Worm (Caenorhabditis elegans) whole organism, late embryonic: ENCODE results near the gene F20H11.1.

Source experiments
- C08G9.2 ChIP-seq: sonication (generic microtip); optimal IDR thresholded peaks from 2 replicates; lab custom pipeline; 2016; ENCODE audit warnings: mild to moderate bottlenecking, missing genetic modification characterization, moderate library complexity, missing compliant biosample characterization
- F13H6.1 ChIP-seq: sonication (generic microtip); optimal IDR thresholded peaks from 2 replicates; lab custom pipeline; 2016; ENCODE audit warnings: missing genetic modification characterization, missing compliant biosample characterization
- T23F11.4 ChIP-seq: fragments of 200-800 bp; sonication (Bioruptor generic); optimal IDR thresholded peaks from 2 replicates; lab custom pipeline; 2018; ENCODE audit warnings: mild to moderate bottlenecking, missing genetic modification characterization, missing compliant biosample characterization
- Y22D7AL.16 ChIP-seq: sonication (generic microtip); optimal IDR thresholded peaks from 2 replicates; lab custom pipeline; 2016; ENCODE audit warnings: missing genetic modification characterization, missing compliant biosample characterization
- ahr-1 ChIP-seq: sonication (generic microtip); optimal IDR thresholded peaks from 2 replicates; lab custom pipeline; 2016; ENCODE audit warnings: missing genetic modification characterization, missing compliant biosample characterization
- ama-1 ChIP-seq: fragments of 150-350 bp; optimal IDR thresholded peaks from 2 replicates; lab custom pipeline; 2014
- ceh-14 ChIP-seq: sonication (generic microtip); optimal IDR thresholded peaks from 2 replicates; lab custom pipeline; 2016; ENCODE audit warnings: missing genotype, missing genetic modification characterization, missing compliant biosample characterization
- ceh-18 ChIP-seq: sonication (generic microtip); optimal IDR thresholded peaks from 2 replicates; lab custom pipeline; 2016; ENCODE audit warnings: missing genetic modification characterization, missing compliant biosample characterization
- ceh-2 ChIP-seq: sonication (generic microtip); optimal IDR thresholded peaks from 2 replicates; lab custom pipeline; 2016; ENCODE audit warnings: missing genotype, missing genetic modification characterization, missing compliant biosample characterization
- ceh-22 ChIP-seq: sonication (generic microtip); optimal IDR thresholded peaks from 2 replicates; lab custom pipeline; 2017; ENCODE audit warnings: missing biosample characterization, missing genetic modification characterization
- ceh-24 ChIP-seq: sonication (generic microtip); optimal IDR thresholded peaks from 2 replicates; lab custom pipeline; 2016; ENCODE audit warnings: mild to moderate bottlenecking, missing genetic modification characterization, missing compliant biosample characterization
- ceh-30 ChIP-seq: fragments of 150-350 bp; optimal IDR thresholded peaks from 2 replicates; lab custom pipeline; 2014; ENCODE audit warnings: missing biosample characterization, missing genetic modification characterization
- ceh-31 ChIP-seq: sonication (generic microtip); optimal IDR thresholded peaks from 2 replicates; lab custom pipeline; 2016; ENCODE audit warnings: missing genetic modification characterization, missing compliant biosample characterization
- ceh-45 ChIP-seq: fragments of 200-800 bp; sonication (Bioruptor generic); IDR thresholded peaks from 2 replicates; pipeline ENCODE4 v1.3.6; 2022; ENCODE audit warnings: missing genetic modification reagents, missing genetic modification characterization, missing compliant biosample characterization
- ceh-48 ChIP-seq: sonication (generic microtip); optimal IDR thresholded peaks from 2 replicates; lab custom pipeline; 2016; ENCODE audit warnings: missing genetic modification characterization, inconsistent platforms, missing compliant biosample characterization
- ceh-6 ChIP-seq: fragments of 200-800 bp; sonication (Bioruptor generic); optimal IDR thresholded peaks from 2 replicates; lab custom pipeline; 2018; ENCODE audit warnings: mild to moderate bottlenecking, missing genetic modification characterization, missing compliant biosample characterization
- ceh-9 ChIP-seq: sonication (generic microtip); optimal IDR thresholded peaks from 2 replicates; lab custom pipeline; 2016; ENCODE audit warnings: mild to moderate bottlenecking, missing genetic modification characterization, inconsistent platforms, missing compliant biosample characterization
- che-1 ChIP-seq: sonication (generic microtip); optimal IDR thresholded peaks from 2 replicates; lab custom pipeline; 2016; ENCODE audit warnings: mild to moderate bottlenecking, missing genetic modification characterization, missing compliant biosample characterization
- elt-2 ChIP-seq: sonication (generic microtip); optimal IDR thresholded peaks from 2 replicates; lab custom pipeline; 2016; ENCODE audit warnings: missing genetic modification reagents, missing genetic modification characterization, missing compliant biosample characterization
- elt-4 ChIP-seq: sonication (generic microtip); optimal IDR thresholded peaks from 2 replicates; lab custom pipeline; 2016; ENCODE audit warnings: missing genetic modification characterization, missing compliant biosample characterization
- ets-4 ChIP-seq: sonication (generic microtip); optimal IDR thresholded peaks from 2 replicates; lab custom pipeline; 2016; ENCODE audit warnings: missing genetic modification characterization, missing compliant biosample characterization
- fax-1 ChIP-seq: sonication (generic microtip); optimal IDR thresholded peaks from 2 replicates; lab custom pipeline; 2016; ENCODE audit warnings: missing genotype, missing genetic modification characterization, missing compliant biosample characterization
- fkh-10 ChIP-seq: fragments of 150-350 bp; optimal IDR thresholded peaks from 2 replicates; lab custom pipeline; 2014; ENCODE audit warnings: missing biosample characterization, missing genetic modification reagents, missing genetic modification characterization
- fkh-6 ChIP-seq: sonication (generic microtip); optimal IDR thresholded peaks from 2 replicates; lab custom pipeline; 2016; ENCODE audit warnings: missing genetic modification characterization, missing compliant biosample characterization
- gmeb-2 ChIP-seq: sonication (generic microtip); optimal IDR thresholded peaks from 2 replicates; lab custom pipeline; 2016; ENCODE audit warnings: missing genetic modification characterization, inconsistent platforms, missing compliant biosample characterization
- hlh-15 ChIP-seq: sonication (generic microtip); optimal IDR thresholded peaks from 2 replicates; lab custom pipeline; 2016; ENCODE audit warnings: missing genetic modification characterization, missing compliant biosample characterization
- hlh-6 ChIP-seq: sonication (generic microtip); optimal IDR thresholded peaks from 2 replicates; lab custom pipeline; 2016; ENCODE audit warnings: missing genotype, missing genetic modification characterization, missing compliant biosample characterization
- lim-6 ChIP-seq: sonication (generic microtip); optimal IDR thresholded peaks from 2 replicates; lab custom pipeline; 2016; ENCODE audit warnings: missing genetic modification characterization, missing compliant biosample characterization
- lin-11 ChIP-seq: fragments of 200-800 bp; sonication (Bioruptor generic); optimal IDR thresholded peaks from 2 replicates; lab custom pipeline; 2018; ENCODE audit warnings: mild to moderate bottlenecking, missing genetic modification characterization, missing compliant biosample characterization
- madf-2 ChIP-seq: sonication (generic microtip); optimal IDR thresholded peaks from 2 replicates; lab custom pipeline; 2017; ENCODE audit warnings: missing genetic modification characterization, missing compliant biosample characterization
- mec-3 ChIP-seq: sonication (generic microtip); optimal IDR thresholded peaks from 2 replicates; lab custom pipeline; 2016; ENCODE audit warnings: borderline replicate concordance, missing genetic modification characterization, missing compliant biosample characterization
- nfya-1 ChIP-seq: sonication (generic microtip); optimal IDR thresholded peaks from 2 replicates; lab custom pipeline; 2017; ENCODE audit warnings: missing genetic modification characterization, mild to moderate bottlenecking, missing compliant biosample characterization, antibody characterized with exemption, moderate library complexity
- nhr-11 ChIP-seq: fragments of 150-350 bp; optimal IDR thresholded peaks from 2 replicates; lab custom pipeline; 2014; ENCODE audit warnings: missing biosample characterization, missing genetic modification characterization
- odd-2 ChIP-seq: sonication (generic microtip); optimal IDR thresholded peaks from 2 replicates; lab custom pipeline; 2017; ENCODE audit warnings: antibody characterized with exemption, mild to moderate bottlenecking, missing genetic modification characterization, missing compliant biosample characterization
- pax-1 ChIP-seq: fragments of 150-350 bp; optimal IDR thresholded peaks from 2 replicates; lab custom pipeline; 2014; ENCODE audit warnings: missing biosample characterization, missing genetic modification characterization
- pha-2 ChIP-seq: sonication (generic microtip); optimal IDR thresholded peaks from 2 replicates; lab custom pipeline; 2017; ENCODE audit warnings: mild to moderate bottlenecking, missing genetic modification characterization, missing compliant biosample characterization
- pqm-1 ChIP-seq: sonication (generic microtip); optimal IDR thresholded peaks from 2 replicates; lab custom pipeline; 2016; ENCODE audit warnings: missing genetic modification characterization, missing compliant biosample characterization
- pros-1 ChIP-seq: fragments of 150-350 bp; optimal IDR thresholded peaks from 2 replicates; lab custom pipeline; 2014; ENCODE audit warnings: missing biosample characterization, missing genetic modification reagents, missing genetic modification characterization
- ref-2 ChIP-seq: sonication (generic microtip); optimal IDR thresholded peaks from 2 replicates; lab custom pipeline; 2016; ENCODE audit warnings: missing genetic modification characterization, missing compliant biosample characterization
- rnt-1 ChIP-seq: sonication (generic microtip); optimal IDR thresholded peaks from 2 replicates; lab custom pipeline; 2016; ENCODE audit warnings: missing genetic modification characterization, missing compliant biosample characterization
- sox-2 ChIP-seq: fragments of 200-800 bp; sonication (Bioruptor generic); IDR thresholded peaks from 2 replicates; pipeline ENCODE4 v1.3.6; 2022; ENCODE audit warnings: missing genetic modification reagents, missing genetic modification characterization, missing compliant biosample characterization
- sox-4 ChIP-seq: sonication (generic microtip); optimal IDR thresholded peaks from 2 replicates; lab custom pipeline; 2017; ENCODE audit warnings: mild to moderate bottlenecking, missing genetic modification characterization, inconsistent platforms, missing compliant biosample characterization
- syd-9 ChIP-seq: sonication (generic microtip); optimal IDR thresholded peaks from 2 replicates; lab custom pipeline; 2016; ENCODE audit warnings: mild to moderate bottlenecking, missing genetic modification characterization, moderate library complexity, missing compliant biosample characterization
- tbx-2 ChIP-seq: sonication (generic microtip); optimal IDR thresholded peaks from 2 replicates; lab custom pipeline; 2016; ENCODE audit warnings: missing genetic modification characterization, missing compliant biosample characterization
- tbx-7 ChIP-seq: sonication (generic microtip); optimal IDR thresholded peaks from 2 replicates; lab custom pipeline; 2016; ENCODE audit warnings: missing genotype, missing genetic modification characterization, missing compliant biosample characterization
- ttx-3 ChIP-seq: sonication (generic microtip); optimal IDR thresholded peaks from 2 replicates; lab custom pipeline; 2016; ENCODE audit warnings: missing genetic modification reagents, missing genetic modification characterization, missing compliant biosample characterization
- unc-3 ChIP-seq, 2 experiments: fragments of 200-800 bp in 1 of 2; sonication (Bioruptor generic) in 1 of 2; sonication (generic microtip) in 1 of 2; conservative IDR thresholded peaks in 1 of 2; optimal IDR thresholded peaks in 1 of 2; 2 replicates each; pipeline versions ENCODE4 v1.3.6 to Lab custom; 2016 to 2022; ENCODE audit warnings: missing compliant biosample characterization in 2 of 2, missing genetic modification characterization in 2 of 2, missing genetic modification reagents in 1 of 2
- unc-42 ChIP-seq: sonication (generic microtip); optimal IDR thresholded peaks from 2 replicates; lab custom pipeline; 2016; ENCODE audit warnings: missing genotype, missing genetic modification characterization, missing compliant biosample characterization
- unc-86 ChIP-seq: sonication (generic microtip); optimal IDR thresholded peaks from 2 replicates; lab custom pipeline; 2016; ENCODE audit warnings: missing genetic modification characterization, missing compliant biosample characterization
- zip-5 ChIP-seq: sonication (generic microtip); optimal IDR thresholded peaks from 2 replicates; lab custom pipeline; 2016; ENCODE audit warnings: missing genetic modification characterization, missing compliant biosample characterization
- ztf-16 ChIP-seq: sonication (generic microtip); optimal IDR thresholded peaks from 2 replicates; lab custom pipeline; 2017; ENCODE audit warnings: missing genetic modification characterization, missing compliant biosample characterization

F20H11.1 gene

ce11 chrIII:6606641-6607040 is 14.7 kb upstream of the F20H11.1 start:
- TF ChIP-seq zip-5 (tag; lab: Kevin White, UChicago) (no peak), ztf-16 (tag; lab: Kevin White, UChicago) (no peak), odd-2 (tag; lab: Kevin White, UChicago) (no peak), fkh-6 (tag; lab: Kevin White, UChicago) (no peak), madf-2 (tag; lab: Kevin White, UChicago) (no peak), che-1 (no peak), unc-42 (tag; lab: Kevin White, UChicago) (no peak), ceh-6 (GFP tag; lab: Kevin White, UChicago) (no peak), gmeb-2 (no peak), fax-1 (tag; lab: Kevin White, UChicago) (no peak), elt-4 (tag; lab: Kevin White, UChicago) (no peak), sox-2 (GFP tag; lab: Robert Waterston, UW) (no peak), Y22D7AL.16 (tag; lab: Kevin White, UChicago) (no peak), ceh-2 (no peak)

DNA sequence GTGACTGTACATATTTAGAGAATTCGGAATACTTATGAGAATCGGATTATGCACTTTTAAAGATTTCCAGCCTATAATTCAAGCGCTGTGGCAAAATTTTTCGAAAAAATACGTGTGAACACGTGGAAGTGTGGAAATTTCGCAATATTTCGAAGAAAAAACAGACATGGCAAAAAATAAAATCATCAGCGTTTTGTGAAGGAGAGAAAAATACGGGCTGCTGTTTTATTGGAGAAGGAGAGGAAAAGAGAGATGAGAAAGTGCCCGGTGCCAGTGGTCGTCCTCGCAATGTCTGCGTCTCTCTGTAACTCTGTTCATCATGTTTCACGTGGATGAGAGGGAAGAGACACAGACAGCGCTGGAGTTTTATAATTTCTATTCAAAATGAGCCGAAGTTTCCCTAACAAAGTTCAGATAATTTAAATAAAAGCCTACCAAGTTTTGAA is 14.1 kb upstream of the F20H11.1 start:
- no peak for TF ChIP-seq T23F11.4 (GFP tag; lab: Kevin White, UChicago)
- TF ChIP-seq tbx-2 (tag; lab: Kevin White, UChicago), result peak; percentile 3
- TF ChIP-seq ttx-3 (tag; lab: Kevin White, UChicago), result no peak
- TF ChIP-seq gmeb-2, result no peak
- no peak for TF ChIP-seq fkh-10 (GFP tag; lab: Kevin White, UChicago)
- TF ChIP-seq pqm-1, result no peak
- no peak for TF ChIP-seq madf-2 (tag; lab: Kevin White, UChicago)
- TF ChIP-seq ceh-14 (tag; lab: Kevin White, UChicago), result peak; percentile 17
- no peak for TF ChIP-seq odd-2 (tag; lab: Kevin White, UChicago)
- TF ChIP-seq ceh-31 (tag; lab: Kevin White, UChicago), result peak; percentile 13
- TF ChIP-seq mec-3, result no peak
- peak; percentile 80 for TF ChIP-seq nfya-1 (tag; lab: Kevin White, UChicago)
- no peak for TF ChIP-seq ceh-9 (tag; lab: Kevin White, UChicago)
- no peak for TF ChIP-seq fkh-6 (tag; lab: Kevin White, UChicago)
- TF ChIP-seq F13H6.1, result no peak
- TF ChIP-seq nhr-11 (tag; lab: Kevin White, UChicago), result no peak
- no peak for TF ChIP-seq unc-86
- TF ChIP-seq syd-9 (tag; lab: Kevin White, UChicago), result no peak
- no peak for TF ChIP-seq unc-3 (GFP tag; conservative IDR thresholded peaks at IDR 0.05; lab: Robert Waterston, UW)
- TF ChIP-seq unc-3 (tag; optimal IDR thresholded peaks at IDR 0.05; lab: Kevin White, UChicago), result no peak
- TF ChIP-seq C08G9.2 (tag; lab: Kevin White, UChicago), result no peak
- no peak for TF ChIP-seq lin-11 (tag; lab: Kevin White, UChicago)
- TF ChIP-seq ceh-22 (tag; lab: Kevin White, UChicago), result no peak
- TF ChIP-seq pax-1 (tag; lab: Kevin White, UChicago), result no peak
- no peak for TF ChIP-seq zip-5 (tag; lab: Kevin White, UChicago)
- no peak for TF ChIP-seq tbx-7 (tag; lab: Kevin White, UChicago)
- no peak for TF ChIP-seq che-1
- no peak for TF ChIP-seq ahr-1 (tag; lab: Kevin White, UChicago)
- TF ChIP-seq hlh-6 (tag; lab: Kevin White, UChicago), result no peak
- TF ChIP-seq ceh-24 (tag; lab: Kevin White, UChicago), result no peak
- no peak for TF ChIP-seq sox-4
- TF ChIP-seq ama-1, result no peak
- no peak for TF ChIP-seq ceh-45 (GFP tag; lab: Robert Waterston, UW)
- TF ChIP-seq lim-6 (tag; lab: Kevin White, UChicago), result no peak
- TF ChIP-seq sox-2 (GFP tag; lab: Robert Waterston, UW), result no peak
- no peak for TF ChIP-seq elt-2 (tag; lab: Kevin White, UChicago)
- no peak for TF ChIP-seq pros-1 (tag; lab: Kevin White, UChicago)
- TF ChIP-seq unc-42 (tag; lab: Kevin White, UChicago), result peak; percentile 27
- TF ChIP-seq hlh-15, result no peak
- TF ChIP-seq ceh-30 (tag; lab: Kevin White, UChicago), result no peak
- no peak for TF ChIP-seq ets-4
- no peak for TF ChIP-seq pha-2 (tag; lab: Kevin White, UChicago)
- TF ChIP-seq ref-2 (tag; lab: Kevin White, UChicago), result peak; percentile 26
- TF ChIP-seq ceh-48 (tag; lab: Kevin White, UChicago), result no peak
- no peak for TF ChIP-seq ceh-2
- no peak for TF ChIP-seq ztf-16 (tag; lab: Kevin White, UChicago)
- no peak for TF ChIP-seq rnt-1
- peak; percentile 11 for TF ChIP-seq ceh-18 (tag; lab: Kevin White, UChicago)
